Fruit fly (Drosophila melanogaster) whole organism, embryonic: ENCODE results near the gene scny.

ENCODE experiments used
- BEAF-32 ChIP-seq: fragments of 200-800 bp; sonication (Bioruptor generic); optimal IDR thresholded peaks from 3 replicates; lab custom pipeline; 2017; ENCODE audit warnings: missing biosample characterization, missing genetic modification characterization, mild to moderate bottlenecking, moderate library complexity, missing genetic modification reagents
- Blimp-1 ChIP-seq: fragments of 200-800 bp; sonication (Bioruptor generic); optimal IDR thresholded peaks from 3 replicates; lab custom pipeline; 2018; ENCODE audit warnings: missing biosample characterization, missing genetic modification characterization, mild to moderate bottlenecking, moderate library complexity, missing genetic modification reagents
- CG10147 ChIP-seq: fragments of 200-800 bp; sonication (Bioruptor generic); optimal IDR thresholded peaks from 2 replicates; lab custom pipeline; 2019; ENCODE audit warnings: missing biosample characterization, mild to moderate bottlenecking, missing genetic modification characterization, moderate library complexity
- CG10274 ChIP-seq: fragments of 200-800 bp; sonication (Bioruptor generic); optimal IDR thresholded peaks from 3 replicates; lab custom pipeline; 2017; ENCODE audit warnings: missing biosample characterization, mild to moderate bottlenecking, missing genetic modification characterization
- CG10366 ChIP-seq: fragments of 200-800 bp; sonication (Bioruptor generic); IDR thresholded peaks from 2 replicates; pipeline ENCODE4 v1.3.6; 2022; ENCODE audit warnings: missing biosample characterization, missing genetic modification characterization
- CG12104 ChIP-seq: fragments of 200-800 bp; sonication (Bioruptor generic); optimal IDR thresholded peaks from 3 replicates; lab custom pipeline; 2016; ENCODE audit warnings: missing biosample characterization, missing genetic modification characterization
- CG13287 ChIP-seq: fragments of 200-800 bp; sonication (Bioruptor generic); IDR thresholded peaks from 2 replicates; pipeline ENCODE4 v1.3.6; 2022; ENCODE audit warnings: missing biosample characterization, missing genetic modification characterization; ENCODE audit not compliant: partially characterized antibody
- CG15269 ChIP-seq: fragments of 200-800 bp; sonication (Bioruptor generic); optimal IDR thresholded peaks from 2 replicates; lab custom pipeline; 2018; ENCODE audit warnings: missing biosample characterization, mild to moderate bottlenecking, missing genetic modification characterization, moderate library complexity
- CG1792 ChIP-seq: fragments of 200-800 bp; sonication (Bioruptor generic); optimal IDR thresholded peaks from 2 replicates; lab custom pipeline; 2016; ENCODE audit warnings: missing biosample characterization, missing genetic modification characterization
- CG18599 ChIP-seq: fragments of 200-800 bp; sonication (Bioruptor generic); optimal IDR thresholded peaks from 3 replicates; lab custom pipeline; 2017; ENCODE audit warnings: missing biosample characterization, missing genetic modification characterization, mild to moderate bottlenecking, moderate library complexity, missing genetic modification reagents
- CG2202 ChIP-seq: fragments of 200-800 bp; sonication (Bioruptor generic); optimal IDR thresholded peaks from 2 replicates; lab custom pipeline; 2018; ENCODE audit warnings: missing biosample characterization, mild to moderate bottlenecking, missing genetic modification characterization
- CG3847 ChIP-seq: fragments of 200-800 bp; sonication (Bioruptor generic); IDR thresholded peaks from 2 replicates; pipeline ENCODE4 v1.3.6; 2022; ENCODE audit warnings: missing biosample characterization, missing genetic modification characterization
- CG4360 ChIP-seq: fragments of 200-800 bp; sonication (Bioruptor generic); IDR thresholded peaks from 2 replicates; pipeline ENCODE4 v1.3.6; 2022; ENCODE audit warnings: missing biosample characterization, missing genetic modification characterization
- CG43689 ChIP-seq: fragments of 200-800 bp; sonication (Bioruptor generic); IDR thresholded peaks from 2 replicates; pipeline ENCODE4 v1.3.6; 2022; ENCODE audit warnings: missing biosample characterization, missing genetic modification characterization
- CG4820 ChIP-seq: fragments of 200-800 bp; sonication (Bioruptor generic); optimal IDR thresholded peaks from 3 replicates; lab custom pipeline; 2016; ENCODE audit warnings: missing biosample characterization, missing genetic modification characterization
- CG6813 ChIP-seq: fragments of 200-800 bp; sonication (Bioruptor generic); optimal IDR thresholded peaks from 2 replicates; lab custom pipeline; 2017; ENCODE audit warnings: missing biosample characterization, missing genetic modification characterization, mild to moderate bottlenecking, moderate library complexity, missing genetic modification reagents
- CG7786 ChIP-seq: fragments of 200-800 bp; sonication (Bioruptor generic); optimal IDR thresholded peaks from 2 replicates; lab custom pipeline; 2016; ENCODE audit warnings: missing biosample characterization, missing genetic modification characterization
- CG7928 ChIP-seq: fragments of 200-800 bp; sonication (Bioruptor generic); optimal IDR thresholded peaks from 2 replicates; lab custom pipeline; 2017; ENCODE audit warnings: missing biosample characterization, mild to moderate bottlenecking, missing genetic modification characterization
- CG8765 ChIP-seq: fragments of 200-800 bp; sonication (Bioruptor generic); IDR thresholded peaks from 2 replicates; pipeline ENCODE4 v1.3.6; 2022; ENCODE audit warnings: missing biosample characterization, missing genetic modification characterization
- CG8924 ChIP-seq: fragments of 200-800 bp; optimal IDR thresholded peaks from 3 replicates; lab custom pipeline; 2019; ENCODE audit warnings: missing biosample characterization, mild to moderate bottlenecking, missing genetic modification characterization, moderate library complexity
- CG9215 ChIP-seq: fragments of 200-800 bp; sonication (Bioruptor generic); IDR thresholded peaks from 2 replicates; pipeline ENCODE4 v1.3.6; 2022; ENCODE audit warnings: missing biosample characterization, missing genetic modification characterization
- CG9817 ChIP-seq: fragments of 200-800 bp; sonication (Bioruptor generic); optimal IDR thresholded peaks from 2 replicates; lab custom pipeline; 2018; ENCODE audit warnings: missing biosample characterization, mild to moderate bottlenecking, missing genetic modification characterization, moderate library complexity
- CG9876 ChIP-seq: fragments of 200-800 bp; sonication (Bioruptor generic); optimal IDR thresholded peaks from 2 replicates; lab custom pipeline; 2016; ENCODE audit warnings: missing biosample characterization, missing genetic modification characterization
- CG9932 ChIP-seq: fragments of 200-800 bp; sonication (Bioruptor generic); IDR thresholded peaks from 2 replicates; pipeline ENCODE4 v1.3.6; 2022; ENCODE audit warnings: missing biosample characterization, missing genetic modification characterization
- Dek ChIP-seq: fragments of 200-800 bp; sonication (Bioruptor generic); optimal IDR thresholded peaks from 3 replicates; lab custom pipeline; 2019; ENCODE audit warnings: missing biosample characterization, mild to moderate bottlenecking, missing genetic modification characterization, moderate library complexity
- Dip2 ChIP-seq: fragments of 200-800 bp; sonication (Bioruptor generic); IDR thresholded peaks from 2 replicates; pipeline ENCODE4 v1.3.6; 2022; ENCODE audit warnings: missing biosample characterization, missing genetic modification characterization
- Gsc ChIP-seq: fragments of 200-800 bp; sonication (Bioruptor generic); IDR thresholded peaks from 2 replicates; pipeline ENCODE4 v1.3.6; 2022; ENCODE audit warnings: missing biosample characterization, missing genetic modification characterization
- Jarid2 ChIP-seq: fragments of 200-800 bp; sonication (Bioruptor generic); optimal IDR thresholded peaks from 3 replicates; lab custom pipeline; 2017; ENCODE audit warnings: mild to moderate bottlenecking, missing biosample characterization, missing genetic modification reagents, missing genetic modification characterization
- Sry-β ChIP-seq: fragments of 200-800 bp; sonication (Bioruptor generic); optimal IDR thresholded peaks from 2 replicates; lab custom pipeline; 2018; ENCODE audit warnings: missing biosample characterization, mild to moderate bottlenecking, missing genetic modification characterization, moderate library complexity
- bab2 ChIP-seq: fragments of 200-800 bp; sonication (Bioruptor generic); optimal IDR thresholded peaks from 2 replicates; lab custom pipeline; 2016; ENCODE audit warnings: missing biosample characterization, missing genetic modification characterization
- caup ChIP-seq: fragments of 200-800 bp; sonication (Bioruptor generic); optimal IDR thresholded peaks from 3 replicates; lab custom pipeline; 2017; ENCODE audit warnings: missing biosample characterization, mild to moderate bottlenecking, missing genetic modification characterization, moderate library complexity; ENCODE audit not compliant: severe bottlenecking
- fd3F ChIP-seq: fragments of 200-800 bp; sonication (Bioruptor generic); optimal IDR thresholded peaks from 2 replicates; lab custom pipeline; 2018; ENCODE audit warnings: missing biosample characterization, mild to moderate bottlenecking, missing genetic modification characterization, moderate library complexity
- fd64A ChIP-seq: fragments of 200-800 bp; sonication (Bioruptor generic); optimal IDR thresholded peaks from 3 replicates; lab custom pipeline; 2018; ENCODE audit warnings: missing biosample characterization, mild to moderate bottlenecking, missing genetic modification characterization
- ftz-f1 ChIP-seq: fragments of 200-800 bp; sonication (Bioruptor generic); optimal IDR thresholded peaks from 2 replicates; lab custom pipeline; 2016; ENCODE audit warnings: missing biosample characterization, missing genetic modification characterization
- grau ChIP-seq: fragments of 200-800 bp; optimal IDR thresholded peaks from 3 replicates; lab custom pipeline; 2019; ENCODE audit warnings: missing biosample characterization, mild to moderate bottlenecking, missing genetic modification characterization, moderate library complexity
- gsb-n ChIP-seq: fragments of 200-800 bp; sonication (Bioruptor generic); optimal IDR thresholded peaks from 3 replicates; lab custom pipeline; 2018; ENCODE audit warnings: missing biosample characterization, mild to moderate bottlenecking, missing genetic modification characterization
- gt ChIP-seq: fragments of 200-800 bp; sonication (Bioruptor generic); IDR thresholded peaks from 2 replicates; pipeline ENCODE4 v1.3.6; 2022; ENCODE audit warnings: missing biosample characterization, missing genetic modification characterization
- ind ChIP-seq: fragments of 200-800 bp; sonication (Bioruptor generic); optimal IDR thresholded peaks from 3 replicates; lab custom pipeline; 2016; ENCODE audit warnings: missing biosample characterization, missing genetic modification characterization
- jumu ChIP-seq: fragments of 200-800 bp; sonication (Bioruptor generic); optimal IDR thresholded peaks from 3 replicates; lab custom pipeline; 2016; ENCODE audit warnings: missing biosample characterization, missing genetic modification characterization
- klu ChIP-seq: fragments of 200-800 bp; sonication (Bioruptor generic); IDR thresholded peaks from 2 replicates; pipeline ENCODE4 v1.3.6; 2022; ENCODE audit warnings: missing biosample characterization, missing genetic modification characterization
- knrl ChIP-seq: fragments of 200-800 bp; sonication (Bioruptor generic); IDR thresholded peaks from 3 replicates; pipeline ENCODE4 v1.3.6; 2022; ENCODE audit warnings: missing biosample characterization, missing genetic modification characterization; ENCODE audit not compliant: partially characterized antibody
- luna ChIP-seq: fragments of 200-800 bp; sonication (Bioruptor generic); optimal IDR thresholded peaks from 2 replicates; lab custom pipeline; 2016; ENCODE audit warnings: missing biosample characterization, missing genetic modification characterization
- pzg ChIP-seq: fragments of 200-800 bp; sonication (Bioruptor generic); optimal IDR thresholded peaks from 3 replicates; lab custom pipeline; 2018; ENCODE audit warnings: missing biosample characterization, mild to moderate bottlenecking, missing genetic modification characterization, moderate library complexity
- sc ChIP-seq, 3 experiments: fragments of >200 bp in 2 of 3; fragments of 200-800 bp in 1 of 3; sonication (Bioruptor generic) in 1 of 3; optimal IDR thresholded peaks; 2 replicates in 2 of 3; 3 replicates in 1 of 3; lab custom pipeline; 2017; ENCODE audit warnings: mild to moderate bottlenecking in 1 of 3, missing biosample characterization in 1 of 3, missing genetic modification characterization in 1 of 3, missing genetic modification reagents in 1 of 3
- sd ChIP-seq: fragments of 200-800 bp; sonication (Bioruptor generic); optimal IDR thresholded peaks from 3 replicates; lab custom pipeline; 2018; ENCODE audit warnings: missing biosample characterization, mild to moderate bottlenecking, missing genetic modification characterization, moderate library complexity
- slou ChIP-seq: fragments of 200-800 bp; sonication (Bioruptor generic); optimal IDR thresholded peaks from 3 replicates; lab custom pipeline; 2016; ENCODE audit warnings: missing biosample characterization, missing genetic modification characterization
- tx ChIP-seq: fragments of 200-800 bp; sonication (Bioruptor generic); optimal IDR thresholded peaks from 2 replicates; lab custom pipeline; 2016; ENCODE audit warnings: missing biosample characterization, missing genetic modification characterization
- unpg ChIP-seq: fragments of 200-800 bp; sonication (Bioruptor generic); optimal IDR thresholded peaks from 3 replicates; lab custom pipeline; 2018; ENCODE audit warnings: missing biosample characterization, mild to moderate bottlenecking, missing genetic modification characterization, moderate library complexity

scny gene

DNA sequence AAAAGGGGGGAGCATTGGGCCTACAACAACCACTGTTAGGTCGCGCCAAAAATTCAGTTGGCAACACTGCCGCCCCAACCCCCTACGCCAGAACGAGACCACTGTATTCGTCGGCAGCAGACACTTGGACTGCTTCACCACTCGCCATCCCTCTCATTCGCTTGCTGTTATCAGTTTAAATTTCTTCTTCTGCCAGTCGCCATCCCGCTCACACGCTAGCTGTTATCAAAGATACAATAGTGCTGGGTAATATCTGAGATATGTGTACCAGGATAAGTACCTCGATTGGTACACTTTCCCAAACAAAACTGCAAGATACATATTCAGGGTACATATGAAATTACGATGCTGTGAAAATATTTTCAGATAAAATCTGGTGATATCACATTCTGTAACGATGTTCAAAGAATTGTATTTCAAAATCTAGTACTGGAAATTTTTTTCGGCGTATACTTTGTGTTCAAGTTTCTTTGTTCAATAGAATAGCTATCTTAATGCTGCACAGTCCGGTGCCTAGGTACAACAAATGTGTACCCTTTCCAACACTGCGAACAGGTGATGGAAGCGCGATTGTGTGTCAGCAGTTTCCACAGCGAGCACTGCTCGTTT, 2.1 kb downstream of the scny start (continued):
- TF ChIP-seq Jarid2 (GFP tag; lab: Kevin White, UChicago) = no peak
- peak; percentile 86 for TF ChIP-seq CG10147 (GFP tag; lab: Kevin White, UChicago)
- TF ChIP-seq CG2202 (tag; lab: Kevin White, UChicago) = peak; percentile 74
- TF ChIP-seq CG43689 (GFP tag; lab: Robert Waterston, UW) = 0 out of 2 replicates have a peak, but pooled peaks have one; percentile 22
- TF ChIP-seq BEAF-32 = peak; percentile 20
- peak; percentile 88 for TF ChIP-seq caup (GFP tag; lab: Kevin White, UChicago)
- TF ChIP-seq CG9932 (GFP tag; lab: Robert Waterston, UW) = peak; percentile 82
- peak; percentile 64 for TF ChIP-seq CG10274
- no peak for TF ChIP-seq Blimp-1 (GFP tag; lab: Kevin White, UChicago)
- peak; percentile 40; the same call in 1 of the 3 replicates for TF ChIP-seq knrl
- TF ChIP-seq CG8924 (tag; lab: Kevin White, UChicago) = peak; percentile 88
- TF ChIP-seq CG12104 (GFP tag; lab: Kevin White, UChicago) = peak; percentile 84
- TF ChIP-seq CG4820 (GFP tag; lab: Kevin White, UChicago) = peak; percentile 73
- TF ChIP-seq CG18599 (GFP tag; lab: Kevin White, UChicago) = no peak
- peak; percentile 57; the same call in 1 of the 2 replicates for TF ChIP-seq CG10366 (GFP tag; lab: Robert Waterston, UW)
- TF ChIP-seq fd64A (GFP tag; lab: Kevin White, UChicago) = peak; percentile 57
- peak; percentile 17; the same call in 1 of the 2 replicates for TF ChIP-seq CG13287 (GFP tag; lab: Robert Waterston, UW)
- peak; percentile 87 for TF ChIP-seq unpg (GFP tag; lab: Kevin White, UChicago)
- peak; percentile 89 for TF ChIP-seq grau (tag; lab: Kevin White, UChicago)
- TF ChIP-seq CG3847 = peak; percentile 70
- peak; percentile 80 for TF ChIP-seq fd3F (GFP tag; lab: Kevin White, UChicago)
- TF ChIP-seq CG15269 (tag; lab: Kevin White, UChicago) = peak; percentile 89
- TF ChIP-seq tx (GFP tag; lab: Kevin White, UChicago) = peak; percentile 88
- no peak for TF ChIP-seq CG8765
- TF ChIP-seq ftz-f1 (GFP tag; lab: Kevin White, UChicago) = peak; percentile 16
- TF ChIP-seq ind (GFP tag; lab: Kevin White, UChicago) = peak; percentile 87
- peak; percentile 69 for TF ChIP-seq klu (GFP tag; lab: Robert Waterston, UW)
- peak; percentile 59 for TF ChIP-seq CG7928 (GFP tag; lab: Kevin White, UChicago)
- peak; percentile 84 for TF ChIP-seq bab2
- TF ChIP-seq CG1792 = peak; percentile 77
- TF ChIP-seq sd (tag; lab: Kevin White, UChicago) = peak; percentile 63
- TF ChIP-seq Dek = peak; percentile 78
- peak; percentile 98 for TF ChIP-seq CG9215 (GFP tag; lab: Robert Waterston, UW)
- peak; percentile 38 for TF ChIP-seq CG9876 (GFP tag; lab: Kevin White, UChicago)
- no peak for TF ChIP-seq gt (GFP tag; lab: Robert Waterston, UW)
- TF ChIP-seq sc (optimal IDR thresholded peaks at IDR 0.05; lab: Kevin White, UChicago) = no peak
- TF ChIP-seq sc (GFP tag; optimal IDR thresholded peaks at IDR 0.05; lab: Kevin White, UChicago) = peak; percentile 80
- peak; percentile 83 for TF ChIP-seq jumu (GFP tag; lab: Kevin White, UChicago)
- peak; percentile 96 for TF ChIP-seq CG4360 (GFP tag; lab: Robert Waterston, UW)
- peak; percentile 87 for TF ChIP-seq slou (GFP tag; lab: Kevin White, UChicago)
- no peak for TF ChIP-seq gsb-n
- TF ChIP-seq CG9817 (tag; lab: Kevin White, UChicago) = peak; percentile 87
- TF ChIP-seq pzg (GFP tag; lab: Kevin White, UChicago) = peak; percentile 81
- TF ChIP-seq Gsc (GFP tag; lab: Robert Waterston, UW) = no peak
- TF ChIP-seq luna (GFP tag; lab: Kevin White, UChicago) = peak; percentile 80
- TF ChIP-seq CG6813 (GFP tag; lab: Kevin White, UChicago) = peak; percentile 59
- TF ChIP-seq Dip2 (GFP tag; lab: Robert Waterston, UW) = no peak
- TF ChIP-seq CG7786 (GFP tag; lab: Kevin White, UChicago) = peak; percentile 92
- TF ChIP-seq Sry-β = peak; percentile 81
